Fruit fly (Drosophila melanogaster): ENCODE results near the gene CG9922.

DNA sequence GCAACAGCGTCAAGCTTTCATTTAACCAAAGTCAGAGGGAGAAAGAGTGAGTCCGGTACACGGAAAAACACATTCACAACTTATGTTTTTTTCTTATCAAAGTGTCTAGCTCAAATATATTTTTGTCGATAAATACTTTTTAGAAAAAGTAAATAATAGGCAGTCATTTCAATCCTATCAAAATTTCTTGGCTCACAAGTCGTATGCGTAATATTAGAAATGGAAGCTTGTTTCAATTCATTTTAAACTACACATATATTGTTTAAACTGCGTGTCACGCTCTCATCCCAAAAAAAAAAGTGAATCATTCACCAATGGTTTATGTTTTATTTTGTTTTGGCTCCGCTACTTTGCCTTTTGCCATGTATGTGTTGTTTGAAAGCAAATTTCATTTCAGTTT, 26.6 kb downstream of the CG9922 start:
- no peak for TF ChIP-seq pan (optimal IDR thresholded peaks at IDR 0.05)
- no peak for TF ChIP-seq psq (optimal IDR thresholded peaks at IDR 0.05)
- no peak for TF ChIP-seq Dll (optimal IDR thresholded peaks at IDR 0.05)
- no peak for TF ChIP-seq usp (GFP tag; optimal IDR thresholded peaks at IDR 0.05)
- no peak for TF ChIP-seq CG8478 (optimal IDR thresholded peaks at IDR 0.05)
- TF ChIP-seq EcR (GFP tag; optimal IDR thresholded peaks at IDR 0.05) = no peak

All from whole organism.